Worm (Caenorhabditis elegans) whole organism, L1 larva: Measurements from ENCODE around the gene ZC374.2.

Experiments
- C16A3.4 ChIP-seq: fragments of 150-350 bp; optimal IDR thresholded peaks from 2 replicates; lab custom pipeline; 2014; ENCODE audit warnings: missing biosample characterization, missing genetic modification characterization
- aha-1 ChIP-seq: fragments of 150-350 bp; optimal IDR thresholded peaks from 2 replicates; lab custom pipeline; 2014; ENCODE audit warnings: missing biosample characterization, missing genetic modification characterization
- alr-1 ChIP-seq: fragments of 200-800 bp; sonication (Bioruptor generic); optimal IDR thresholded peaks from 2 replicates; lab custom pipeline; 2018; ENCODE audit warnings: borderline replicate concordance, mild to moderate bottlenecking, missing genetic modification characterization, missing compliant biosample characterization
- aly-2 ChIP-seq: fragments of 150-350 bp; optimal IDR thresholded peaks from 2 replicates; lab custom pipeline; 2014; ENCODE audit warnings: missing biosample characterization, missing genetic modification characterization
- ama-1 ChIP-seq: fragments of 150-350 bp; optimal IDR thresholded peaks from 2 replicates; lab custom pipeline; 2014
- blmp-1 ChIP-seq: fragments of 150-350 bp; optimal IDR thresholded peaks from 2 replicates; lab custom pipeline; 2014; ENCODE audit warnings: missing biosample characterization, missing genetic modification characterization
- ceh-63 ChIP-seq: fragments of 200-800 bp; sonication (Bioruptor generic); optimal IDR thresholded peaks from 2 replicates; lab custom pipeline; 2018; ENCODE audit warnings: mild to moderate bottlenecking, missing genetic modification characterization, missing compliant biosample characterization
- ces-1 ChIP-seq: fragments of 150-350 bp; optimal IDR thresholded peaks from 2 replicates; lab custom pipeline; 2014; ENCODE audit warnings: missing biosample characterization, missing genetic modification reagents, missing genetic modification characterization
- dpl-1 ChIP-seq, 3 experiments: fragments of 150-350 bp in 2 of 3; sonication (generic microtip) in 1 of 3; optimal IDR thresholded peaks; 2 replicates each; lab custom pipeline; 2014 to 2017; ENCODE audit warnings: missing biosample characterization in 3 of 3, missing genetic modification characterization in 3 of 3, missing genetic modification reagents in 3 of 3
- dsc-1 ChIP-seq: sonication (generic microtip); optimal IDR thresholded peaks from 2 replicates; lab custom pipeline; 2016; ENCODE audit warnings: mild to moderate bottlenecking, missing genetic modification characterization, missing compliant biosample characterization
- efl-1 ChIP-seq, 4 experiments: fragments of 150-350 bp; optimal IDR thresholded peaks in 3 of 4; peaks in 1 of 4; 1 replicate in 1 of 4; 2 replicates in 3 of 4; lab custom pipeline; 2014; ENCODE audit warnings: missing biosample characterization in 2 of 4, missing genetic modification characterization in 2 of 4, missing genetic modification reagents in 2 of 4
- egl-13 ChIP-seq: sonication (generic microtip); optimal IDR thresholded peaks from 2 replicates; lab custom pipeline; 2016; ENCODE audit warnings: missing genotype, missing genetic modification reagents, missing genetic modification characterization, missing compliant biosample characterization
- elt-3 ChIP-seq, 6 experiments: fragments of 150-350 bp in 1 of 6; sonication (generic microtip); optimal IDR thresholded peaks; 2 replicates each; lab custom pipeline; 2017 to 2018; ENCODE audit warnings: missing biosample characterization in 6 of 6, missing genetic modification characterization in 6 of 6, inconsistent platforms in 1 of 6
- fkh-10 ChIP-seq: sonication (generic microtip); optimal IDR thresholded peaks from 2 replicates; lab custom pipeline; 2017; ENCODE audit warnings: missing biosample characterization, missing genetic modification reagents, missing genetic modification characterization
- lin-13 ChIP-seq: fragments of 150-350 bp; optimal IDR thresholded peaks from 2 replicates; lab custom pipeline; 2014; ENCODE audit warnings: missing biosample characterization, missing genetic modification reagents, missing genetic modification characterization
- lin-15B ChIP-seq: fragments of 150-350 bp; sonication (generic microtip); optimal IDR thresholded peaks from 3 replicates; lab custom pipeline; 2014; ENCODE audit warnings: missing biosample characterization, missing genetic modification characterization
- lin-39 ChIP-seq: fragments of 150-350 bp; optimal IDR thresholded peaks from 2 replicates; lab custom pipeline; 2014; ENCODE audit warnings: missing biosample characterization, missing genetic modification reagents, missing genetic modification characterization
- mep-1 ChIP-seq: fragments of 150-350 bp; optimal IDR thresholded peaks from 2 replicates; lab custom pipeline; 2014; ENCODE audit warnings: missing biosample characterization, missing genetic modification characterization
- nhr-19 ChIP-seq: fragments of 200-800 bp; sonication (Bioruptor generic); conservative IDR thresholded peaks from 2 replicates; pipeline ENCODE4 v1.3.6; 2022; ENCODE audit warnings: missing genetic modification characterization, missing compliant biosample characterization
- nhr-237 ChIP-seq: fragments of 150-350 bp; optimal IDR thresholded peaks from 2 replicates; lab custom pipeline; 2014; ENCODE audit warnings: missing biosample characterization, missing genetic modification characterization
- nhr-47 ChIP-seq: sonication (generic microtip); optimal IDR thresholded peaks from 2 replicates; lab custom pipeline; 2016; ENCODE audit warnings: mild to moderate bottlenecking, missing genetic modification characterization, moderate library complexity, missing compliant biosample characterization
- nhr-71 ChIP-seq: sonication (generic microtip); optimal IDR thresholded peaks from 2 replicates; lab custom pipeline; 2016; ENCODE audit warnings: mild to moderate bottlenecking, missing genetic modification characterization, moderate library complexity, missing compliant biosample characterization
- nhr-76 ChIP-seq: sonication (generic microtip); optimal IDR thresholded peaks from 2 replicates; lab custom pipeline; 2017; ENCODE audit warnings: missing biosample characterization, missing genetic modification characterization
- nhr-77 ChIP-seq: fragments of 150-350 bp; optimal IDR thresholded peaks from 2 replicates; lab custom pipeline; 2014; ENCODE audit warnings: missing biosample characterization, missing genetic modification characterization
- nhr-90 ChIP-seq: sonication (generic microtip); optimal IDR thresholded peaks from 2 replicates; lab custom pipeline; 2016; ENCODE audit warnings: mild to moderate bottlenecking, missing genetic modification characterization, missing compliant biosample characterization; ENCODE audit not compliant: poor library complexity
- pax-3 ChIP-seq: fragments of 200-800 bp; sonication (Bioruptor generic); optimal IDR thresholded peaks from 2 replicates; lab custom pipeline; 2018; ENCODE audit warnings: mild to moderate bottlenecking, missing genetic modification characterization, moderate library complexity, missing compliant biosample characterization
- pqm-1 ChIP-seq: sonication (generic microtip); optimal IDR thresholded peaks from 3 replicates; lab custom pipeline; 2017; ENCODE audit warnings: missing biosample characterization, missing genetic modification characterization
- snu-23 ChIP-seq: sonication (generic microtip); optimal IDR thresholded peaks from 2 replicates; lab custom pipeline; 2016; ENCODE audit warnings: missing genetic modification characterization, missing compliant biosample characterization
- sox-4 ChIP-seq: sonication (generic microtip); optimal IDR thresholded peaks from 2 replicates; lab custom pipeline; 2016; ENCODE audit warnings: missing genetic modification characterization, missing compliant biosample characterization
- sptf-1 ChIP-seq: fragments of 150-350 bp; optimal IDR thresholded peaks from 2 replicates; lab custom pipeline; 2014; ENCODE audit warnings: missing biosample characterization, missing genetic modification characterization
- sup-37 ChIP-seq: fragments of 200-800 bp; sonication (Bioruptor generic); optimal IDR thresholded peaks from 2 replicates; lab custom pipeline; 2018; ENCODE audit warnings: mild to moderate bottlenecking, missing genetic modification characterization, missing compliant biosample characterization
- swsn-7 ChIP-seq: sonication (generic microtip); optimal IDR thresholded peaks from 2 replicates; lab custom pipeline; 2016; ENCODE audit warnings: missing genetic modification characterization, missing compliant biosample characterization
- tbx-2 ChIP-seq: sonication (generic microtip); optimal IDR thresholded peaks from 2 replicates; lab custom pipeline; 2016; ENCODE audit warnings: missing genetic modification characterization, missing compliant biosample characterization
- unc-62 ChIP-seq: fragments of 150-350 bp; optimal IDR thresholded peaks from 2 replicates; lab custom pipeline; 2014; ENCODE audit warnings: missing biosample characterization, missing genetic modification reagents, missing genetic modification characterization
- unc-86 ChIP-seq: sonication (generic microtip); optimal IDR thresholded peaks from 2 replicates; lab custom pipeline; 2016; ENCODE audit warnings: missing genetic modification characterization, missing compliant biosample characterization
- zip-4 ChIP-seq: fragments of 200-800 bp; sonication (Bioruptor generic); optimal IDR thresholded peaks from 2 replicates; lab custom pipeline; 2018; ENCODE audit warnings: mild to moderate bottlenecking, missing genetic modification characterization, moderate library complexity, missing compliant biosample characterization
- ztf-11 ChIP-seq, 2 experiments: sonication (generic microtip); optimal IDR thresholded peaks; 2 replicates each; lab custom pipeline; 2016 to 2017; ENCODE audit warnings: missing genetic modification characterization in 2 of 2, missing biosample characterization in 1 of 2, missing compliant biosample characterization in 1 of 2

The ZC374.2 gene

ce11 chrX:9999599-10000201 lies 47.5 kb downstream of the ZC374.2 start (continued):
- TF ChIP-seq tbx-2 (tag; lab: Kevin White, UChicago) (peak; percentile 68), nhr-77 (tag; lab: Kevin White, UChicago) (no peak), pax-3 (tag; lab: Kevin White, UChicago) (peak; percentile 72), lin-13 (GFP tag; lab: Kevin White, UChicago) (peak; percentile 30), nhr-76 (tag; lab: Kevin White, UChicago) (no peak), ztf-11 (tag; optimal IDR thresholded peaks at IDR 0.05; lab: Kevin White, UChicago) (peak in 1 of 2 experiments; percentile 24), alr-1 (tag; lab: Kevin White, UChicago) (no peak), aha-1 (tag; lab: Kevin White, UChicago) (no peak), egl-13 (tag; lab: Kevin White, UChicago) (peak; percentile 54), sptf-1 (tag; lab: Kevin White, UChicago) (no peak), pqm-1 (tag; lab: Kevin White, UChicago) (no peak), nhr-19 (GFP tag; lab: Robert Waterston, UW) (peak; percentile 70), elt-3 (tag; optimal IDR thresholded peaks at IDR 0.05; lab: Kevin White, UChicago) (peak in 2 of 6 experiments; percentile 35 to 51), C16A3.4 (tag; lab: Kevin White, UChicago) (peak; percentile 25), dpl-1 (GFP tag; optimal IDR thresholded peaks at IDR 0.05; lab: Kevin White, UChicago) (peak in 2 of 3 experiments; percentile 21 to 25), dsc-1 (tag; lab: Kevin White, UChicago) (peak; percentile 74), mep-1 (peak; percentile 70), ces-1 (GFP tag; lab: Kevin White, UChicago) (no peak), efl-1 (optimal IDR thresholded peaks at IDR 0.05; lab: Kevin White, UChicago) (peak; percentile 45 to 50), efl-1 (GFP tag; optimal IDR thresholded peaks at IDR 0.05 in 1 of 2; lab: Kevin White, UChicago) (peak; percentile 9 to 94), nhr-237 (tag; lab: Kevin White, UChicago) (no peak), ceh-63 (GFP tag; lab: Kevin White, UChicago) (no peak), unc-62 (GFP tag; lab: Kevin White, UChicago) (no peak), ama-1 (lab: Kevin White, UChicago) (no peak), zip-4 (no peak), blmp-1 (tag; lab: Kevin White, UChicago) (peak; percentile 58), unc-86 (tag; lab: Kevin White, UChicago) (peak; percentile 71)

ce11 chrX:9999192-9999591 lies 48.0 kb downstream of the ZC374.2 start, which contains the start of gene grk-1:
grk-1 (minus strand) TSS chrX:9999208.
- TF ChIP-seq nhr-47 = peak; percentile 26
- TF ChIP-seq ces-1 (GFP tag; lab: Kevin White, UChicago) = no peak
- peak; percentile 39 for TF ChIP-seq sox-4 (tag; lab: Kevin White, UChicago)
- no peak for TF ChIP-seq nhr-71 (tag; lab: Kevin White, UChicago)
- TF ChIP-seq lin-15B = no peak
- TF ChIP-seq egl-13 (tag; lab: Kevin White, UChicago) = peak; percentile 23
- no peak for TF ChIP-seq aly-2
- peak; percentile 50 for TF ChIP-seq dsc-1 (tag; lab: Kevin White, UChicago)
- peak; percentile 55 for TF ChIP-seq fkh-10 (GFP tag; lab: Kevin White, UChicago)
- TF ChIP-seq snu-23 = peak; percentile 10
- TF ChIP-seq unc-86 (tag; lab: Kevin White, UChicago) = peak; percentile 40
- TF ChIP-seq sup-37 (GFP tag; lab: Kevin White, UChicago) = no peak
- TF ChIP-seq swsn-7 (tag; lab: Kevin White, UChicago) = peak; percentile 50
- TF ChIP-seq dpl-1 (GFP tag; optimal IDR thresholded peaks at IDR 0.05; lab: Kevin White, UChicago) = no peak

ce11 chrX:9997344-9997743 lies 49.9 kb downstream of the ZC374.2 start:
- TF ChIP-seq nhr-90 (no peak), lin-39 (tag; lab: Kevin White, UChicago) (no peak)
- TF ChIP-seq, all 84 proteins: peak for 0
